Fruit fly (Drosophila melanogaster) whole organism: ENCODE measurements around the gene CG7884.

Experiments used
- CG8478 ChIP-seq: fragments of >200 bp; optimal IDR thresholded peaks from 2 replicates; lab custom pipeline; 2018; ENCODE audit warnings: inconsistent platforms
- Dll ChIP-seq: fragments of >200 bp; optimal IDR thresholded peaks from 2 replicates; lab custom pipeline; 2017
- EcR ChIP-seq, 2 experiments: fragments of >200 bp; optimal IDR thresholded peaks; 2 replicates each; lab custom pipeline; 2017; ENCODE audit warnings: missing biosample characterization in 2 of 2, missing genetic modification characterization in 2 of 2, missing genetic modification reagents in 2 of 2
- pan ChIP-seq: fragments of >200 bp; optimal IDR thresholded peaks from 2 replicates; lab custom pipeline; 2017
- psq ChIP-seq: fragments of >200 bp; optimal IDR thresholded peaks from 2 replicates; lab custom pipeline; 2017
- usp ChIP-seq: fragments of >200 bp; optimal IDR thresholded peaks from 2 replicates; lab custom pipeline; 2017; ENCODE audit warnings: missing biosample characterization, missing genetic modification characterization, mixed read lengths

Gene CG7884

DNA sequence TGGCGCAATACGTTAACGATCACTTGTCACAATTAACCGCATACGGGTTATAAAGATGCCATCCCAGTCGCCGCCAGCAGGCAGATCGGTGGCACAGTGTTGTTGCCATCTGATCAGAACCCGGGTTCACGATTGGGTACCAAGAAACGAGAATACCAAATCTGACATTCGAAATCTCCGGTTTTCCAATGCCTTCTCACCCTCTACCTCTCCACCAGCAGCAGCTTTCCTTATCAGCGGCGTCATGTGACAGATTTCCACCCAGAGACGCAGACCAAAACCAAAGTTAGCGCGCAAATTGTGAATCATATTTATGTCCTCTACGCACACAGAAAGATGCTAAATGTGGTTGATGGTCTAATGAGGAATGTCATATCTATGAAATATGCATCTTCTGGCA is 18.2 kb downstream of the CG7884 start:
- TF ChIP-seq psq = no peak
- TF ChIP-seq EcR (GFP tag; optimal IDR thresholded peaks at IDR 0.05; lab: Kevin White, UChicago) = no peak
- no peak for TF ChIP-seq usp (GFP tag; lab: Kevin White, UChicago)
- TF ChIP-seq pan (lab: Kevin White, UChicago) = no peak
- no peak for TF ChIP-seq Dll
- TF ChIP-seq CG8478 (lab: Kevin White, UChicago) = no peak

DNA sequence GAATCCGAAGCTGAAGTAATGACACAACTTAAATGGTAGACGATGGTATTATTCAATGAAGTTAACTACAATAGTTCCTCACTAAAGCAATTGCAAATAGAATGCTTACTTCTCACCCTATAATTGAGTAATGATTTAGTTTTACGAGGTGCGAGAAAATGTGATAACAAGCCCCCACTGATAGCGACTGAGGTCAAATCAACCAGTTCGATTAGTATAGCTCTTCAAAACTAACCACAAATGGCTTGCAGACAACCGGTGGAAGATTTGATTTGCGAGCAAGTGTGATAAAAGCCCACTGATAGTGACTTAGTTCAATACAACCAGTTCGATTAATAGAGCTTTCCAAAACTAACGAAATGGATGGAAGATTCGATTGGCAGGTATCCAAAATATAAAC is 18.9 kb downstream of the CG7884 start:
- TF ChIP-seq psq (no peak), pan (lab: Kevin White, UChicago) (no peak), Dll (no peak), CG8478 (lab: Kevin White, UChicago) (no peak), EcR (GFP tag; optimal IDR thresholded peaks at IDR 0.05; lab: Kevin White, UChicago) (no peak), usp (GFP tag; lab: Kevin White, UChicago) (no peak)

- TF ChIP-seq Dll (no peak), CG8478 (lab: Kevin White, UChicago) (no peak), usp (GFP tag; lab: Kevin White, UChicago) (no peak), psq (no peak), pan (lab: Kevin White, UChicago) (no peak), EcR (GFP tag; optimal IDR thresholded peaks at IDR 0.05; lab: Kevin White, UChicago) (no peak)
Observed at dm6 chrX:19240230-19240839, 19.9 kb downstream of the CG7884 start.

DNA sequence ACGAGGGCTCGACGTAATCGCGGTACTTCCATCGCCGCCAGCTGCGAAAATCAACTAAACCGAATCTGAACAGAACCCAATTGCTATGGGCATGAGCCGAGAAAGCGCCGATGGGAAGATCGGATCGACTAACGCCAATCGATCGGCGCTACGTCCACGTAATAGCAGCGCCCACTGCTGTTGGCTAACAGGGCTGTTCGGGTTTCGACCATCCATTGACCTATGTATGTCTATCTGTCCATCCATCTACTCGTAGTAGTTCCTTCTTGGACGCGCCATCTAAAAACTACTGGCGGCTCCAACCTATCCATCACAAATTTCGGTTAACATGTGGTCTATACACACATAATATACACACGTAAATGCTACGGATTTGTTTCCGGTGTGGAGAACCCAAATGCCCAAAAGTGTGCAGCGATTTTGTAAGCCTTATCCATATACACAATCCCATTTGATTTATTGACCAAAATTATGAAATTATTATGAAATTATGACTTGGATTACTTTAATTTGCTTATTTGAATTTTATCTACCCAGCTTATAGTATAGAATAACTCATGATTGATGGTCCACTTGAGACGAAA is 21.5 kb downstream of the CG7884 start, which contains the start of gene CG14196:
Gene CG14196 (minus strand): TSS at position 51 of the 584 bp plus-strand sequence.
- TF ChIP-seq CG8478 (lab: Kevin White, UChicago) = no peak
- TF ChIP-seq usp (GFP tag; lab: Kevin White, UChicago) = no peak
- TF ChIP-seq psq = no peak
- TF ChIP-seq pan (lab: Kevin White, UChicago) = no peak
- TF ChIP-seq Dll = no peak
- no peak for TF ChIP-seq EcR (GFP tag; optimal IDR thresholded peaks at IDR 0.05; lab: Kevin White, UChicago)

- TF ChIP-seq pan (lab: Kevin White, UChicago) (no peak), CG8478 (lab: Kevin White, UChicago) (no peak), psq (no peak), Dll (no peak), EcR (GFP tag; optimal IDR thresholded peaks at IDR 0.05; lab: Kevin White, UChicago) (no peak), usp (GFP tag; lab: Kevin White, UChicago) (no peak)
Observed at dm6 chrX:19243379-19243834, 23.0 kb downstream of the CG7884 start, which contains the start of gene CG7889. TSS of gene CG7889 (plus strand) at chrX:19243631.

DNA sequence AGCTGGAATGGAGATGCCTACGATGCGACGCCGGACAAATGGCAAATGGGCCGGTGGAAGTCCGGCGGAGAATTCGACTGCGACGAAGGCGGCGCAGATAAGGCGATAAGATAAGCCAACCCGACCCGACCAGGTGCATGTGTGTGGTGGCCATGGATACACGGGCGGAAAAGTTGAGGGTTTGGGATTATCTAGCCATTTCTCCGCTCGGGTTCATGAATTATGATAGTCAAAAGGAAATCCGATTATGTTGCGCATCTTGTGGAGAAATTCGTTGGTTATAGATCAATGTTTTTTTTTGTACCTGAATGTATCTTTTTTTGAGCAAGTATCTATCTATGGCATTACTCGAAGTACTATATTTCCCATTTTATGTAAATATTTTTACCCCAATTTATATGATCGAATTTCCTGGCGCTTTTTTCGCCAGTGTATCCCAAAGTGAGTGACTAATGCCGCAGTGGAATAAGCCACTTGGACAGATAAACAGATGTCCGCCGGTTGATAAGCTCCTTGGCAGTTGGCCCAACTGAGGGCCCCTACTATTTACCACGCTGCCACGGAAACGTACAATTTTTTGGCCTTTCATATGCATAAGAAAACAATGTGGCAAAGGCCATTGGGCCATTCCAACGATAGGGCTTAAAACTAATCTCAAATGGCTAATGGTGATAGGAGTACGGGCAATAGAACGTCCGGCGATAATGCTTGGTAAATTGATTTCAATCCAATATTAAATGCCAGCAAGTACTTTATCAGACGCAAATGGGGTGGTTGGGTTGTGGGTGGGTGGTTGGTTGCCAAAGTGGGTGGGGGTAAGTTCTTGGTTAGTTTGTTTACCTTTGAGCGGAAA is 27.0 kb downstream of the CG7884 start, which contains the start of gene CG7992:
Gene CG7992 (minus strand): TSS at position 51 of the 853 bp plus-strand sequence.
- TF ChIP-seq psq = no peak
- TF ChIP-seq CG8478 (lab: Kevin White, UChicago) = no peak
- no peak for TF ChIP-seq EcR (GFP tag; optimal IDR thresholded peaks at IDR 0.05; lab: Kevin White, UChicago)

DNA sequence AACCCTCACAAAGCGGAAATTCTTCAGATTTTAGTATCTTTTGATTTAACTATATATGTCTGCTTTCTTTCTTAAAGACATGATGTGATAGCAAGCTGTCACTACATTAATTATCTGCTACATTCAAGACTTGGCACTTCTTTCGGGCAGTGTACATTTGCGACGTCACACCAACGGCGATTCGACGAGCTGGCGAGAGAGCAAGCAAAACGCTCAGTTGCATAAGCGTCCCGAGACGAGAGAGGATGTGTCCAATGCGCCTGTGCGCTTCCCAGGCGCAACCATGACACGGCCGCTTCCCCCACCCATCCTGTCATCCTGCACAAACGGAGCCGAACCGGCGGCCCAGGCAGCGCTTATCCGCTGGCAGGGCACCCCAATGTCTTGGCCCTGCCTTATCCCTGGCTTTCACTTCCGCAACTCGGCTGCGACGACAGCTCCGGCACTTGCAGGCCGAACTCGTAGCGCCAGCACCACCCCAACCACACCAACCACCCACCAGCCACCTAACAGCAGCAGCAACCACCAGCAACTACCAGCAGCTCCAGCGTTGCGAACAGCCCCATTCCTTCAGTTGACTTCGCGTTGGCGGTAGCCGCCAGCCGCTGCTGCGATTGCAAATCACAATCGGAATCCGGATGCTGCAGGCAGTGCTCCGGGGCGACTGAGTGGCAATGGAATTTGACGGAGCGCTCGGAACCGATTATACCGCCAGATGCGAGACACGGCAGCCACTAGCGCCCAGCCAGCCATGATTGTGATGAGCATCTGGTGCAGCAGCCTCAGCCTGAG is 28.2 kb downstream of the CG7884 start, which contains the start of gene Hs3st-B:
Gene Hs3st-B (plus strand): TSS at position 214 of the 792 bp plus-strand sequence.
- TF ChIP-seq EcR (GFP tag; optimal IDR thresholded peaks at IDR 0.05; lab: Kevin White, UChicago) = no peak
- no peak for TF ChIP-seq psq
- no peak for TF ChIP-seq usp (GFP tag; lab: Kevin White, UChicago)
- no peak for TF ChIP-seq CG8478 (lab: Kevin White, UChicago)
- no peak for TF ChIP-seq pan (lab: Kevin White, UChicago)
- TF ChIP-seq Dll = no peak

DNA sequence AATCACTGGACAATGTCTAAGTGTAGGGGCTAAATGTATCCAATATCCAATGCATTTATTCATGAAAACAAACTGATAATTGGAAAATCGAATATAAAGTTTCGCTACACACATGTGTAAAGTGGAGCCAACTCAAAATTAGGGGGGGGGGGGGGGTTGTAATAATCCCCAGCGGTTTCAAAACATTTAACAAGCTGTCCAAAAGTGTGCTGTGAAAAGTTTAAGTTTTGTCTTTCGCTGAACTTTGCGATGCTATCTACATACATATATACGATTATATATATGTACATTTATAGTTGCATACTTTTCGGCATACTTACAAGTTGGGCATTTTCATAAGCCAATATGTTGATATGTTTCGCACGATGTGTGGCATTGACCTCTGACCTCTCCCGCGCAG is 28.9 kb downstream of the CG7884 start:
- no peak for TF ChIP-seq Dll
- no peak for TF ChIP-seq CG8478 (lab: Kevin White, UChicago)
- no peak for TF ChIP-seq EcR (GFP tag; optimal IDR thresholded peaks at IDR 0.05; lab: Kevin White, UChicago)
- TF ChIP-seq psq = no peak
- no peak for TF ChIP-seq pan (lab: Kevin White, UChicago)
- no peak for TF ChIP-seq usp (GFP tag; lab: Kevin White, UChicago)

- TF ChIP-seq usp (GFP tag; lab: Kevin White, UChicago) (no peak), pan (lab: Kevin White, UChicago) (no peak), Dll (no peak), EcR (GFP tag; optimal IDR thresholded peaks at IDR 0.05; lab: Kevin White, UChicago) (no peak), CG8478 (lab: Kevin White, UChicago) (no peak), psq (no peak)
Observed at dm6 chrX:19250151-19250550, 29.7 kb downstream of the CG7884 start.

- TF ChIP-seq pan (lab: Kevin White, UChicago) (no peak), Dll (no peak), CG8478 (lab: Kevin White, UChicago) (no peak), usp (GFP tag; lab: Kevin White, UChicago) (no peak), EcR (GFP tag; optimal IDR thresholded peaks at IDR 0.05; lab: Kevin White, UChicago) (no peak), psq (no peak)
Observed at dm6 chrX:19259802-19260695, 39.6 kb downstream of the CG7884 start.
